Fruit fly (Drosophila melanogaster) whole organism, adult: Measurements from ENCODE around the gene Sfp24Ba.

Source experiments
- CG14711 ChIP-seq: fragments of 200-800 bp; sonication (Bioruptor generic); optimal IDR thresholded peaks from 2 replicates; lab custom pipeline; 2018; ENCODE audit warnings: missing biosample characterization, mild to moderate bottlenecking, missing genetic modification characterization, moderate library complexity
- CG1620 ChIP-seq: fragments of 200-800 bp; sonication (Bioruptor generic); optimal IDR thresholded peaks from 2 replicates; lab custom pipeline; 2016; ENCODE audit warnings: missing biosample characterization, missing genetic modification characterization
- CG33017 ChIP-seq: fragments of 200-800 bp; sonication (Bioruptor generic); optimal IDR thresholded peaks from 2 replicates; lab custom pipeline; 2018; ENCODE audit warnings: missing biosample characterization, mild to moderate bottlenecking, missing genetic modification characterization, moderate library complexity
- CG7101 ChIP-seq: fragments of 200-800 bp; sonication (Bioruptor generic); optimal IDR thresholded peaks from 2 replicates; lab custom pipeline; 2018; ENCODE audit warnings: missing biosample characterization, mild to moderate bottlenecking, missing genetic modification characterization, moderate library complexity
- Clk ChIP-seq: fragments of 200-800 bp; sonication (Bioruptor generic); optimal IDR thresholded peaks from 2 replicates; lab custom pipeline; 2017; ENCODE audit warnings: missing biosample characterization, missing genetic modification characterization
- Hr96 ChIP-seq: fragments of 200-800 bp; sonication (Bioruptor generic); optimal IDR thresholded peaks from 2 replicates; lab custom pipeline; 2016; ENCODE audit warnings: missing biosample characterization, missing genetic modification characterization
- bab1 ChIP-seq: fragments of 200-800 bp; sonication (Bioruptor generic); optimal IDR thresholded peaks from 3 replicates; lab custom pipeline; 2019; ENCODE audit warnings: missing biosample characterization, mild to moderate bottlenecking, missing genetic modification characterization, moderate library complexity
- cnc ChIP-seq, 2 experiments: fragments of >200 bp; optimal IDR thresholded peaks; 2 replicates each; lab custom pipeline; 2017
- ovo ChIP-seq: fragments of 200-800 bp; sonication (Bioruptor generic); optimal IDR thresholded peaks from 2 replicates; lab custom pipeline; 2016; ENCODE audit warnings: missing biosample characterization, missing genetic modification characterization
- pad ChIP-seq: fragments of 200-800 bp; sonication (Bioruptor generic); optimal IDR thresholded peaks from 3 replicates; lab custom pipeline; 2017; ENCODE audit warnings: missing biosample characterization, missing genetic modification characterization, mild to moderate bottlenecking, moderate library complexity, missing genetic modification reagents
- tj ChIP-seq: fragments of 200-800 bp; sonication (Bioruptor generic); optimal IDR thresholded peaks from 3 replicates; lab custom pipeline; 2017; ENCODE audit warnings: missing biosample characterization, mild to moderate bottlenecking, missing genetic modification characterization, moderate library complexity
- toe ChIP-seq: fragments of 200-800 bp; sonication (Bioruptor generic); optimal IDR thresholded peaks from 2 replicates; lab custom pipeline; 2016; ENCODE audit warnings: missing biosample characterization, missing genetic modification characterization

DNA sequence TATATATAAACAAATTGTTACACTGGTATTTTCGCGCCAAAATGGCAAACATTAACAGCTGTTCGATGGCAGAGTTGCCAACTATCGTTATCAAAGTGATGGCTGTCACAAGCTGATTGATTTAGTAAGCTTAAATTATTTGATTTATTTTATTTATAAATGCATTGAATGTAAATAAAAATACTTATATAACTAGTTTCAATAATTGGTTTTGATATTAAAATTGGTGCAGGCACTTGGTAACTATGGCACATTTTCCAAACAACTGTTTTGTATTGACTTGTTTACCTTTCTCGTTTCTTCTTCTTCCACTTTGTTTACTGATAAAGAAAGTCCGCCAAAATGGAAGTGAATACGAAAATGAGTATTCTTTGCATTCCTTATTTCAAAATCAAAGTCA, 43.3 kb upstream of the Sfp24Ba start, which contains the start of gene cutlet:
- TF ChIP-seq CG14711 (tag; lab: Kevin White, UChicago) (peak; percentile 90), CG33017 (tag; lab: Kevin White, UChicago) (no peak), tj (no peak), pad (GFP tag; lab: Kevin White, UChicago) (peak; percentile 1), CG1620 (peak; percentile 16), ovo (GFP tag; lab: Kevin White, UChicago) (no peak), bab1 (GFP tag; lab: Kevin White, UChicago) (peak; percentile 32), CG7101 (tag; lab: Kevin White, UChicago) (no peak), Clk (no peak), toe (GFP tag; lab: Kevin White, UChicago) (no peak), Hr96 (no peak), cnc (optimal IDR thresholded peaks at IDR 0.05; lab: Kevin White, UChicago) (no peak)
